Worm (Caenorhabditis elegans): ENCODE data around the gene C06G1.1.

DNA sequence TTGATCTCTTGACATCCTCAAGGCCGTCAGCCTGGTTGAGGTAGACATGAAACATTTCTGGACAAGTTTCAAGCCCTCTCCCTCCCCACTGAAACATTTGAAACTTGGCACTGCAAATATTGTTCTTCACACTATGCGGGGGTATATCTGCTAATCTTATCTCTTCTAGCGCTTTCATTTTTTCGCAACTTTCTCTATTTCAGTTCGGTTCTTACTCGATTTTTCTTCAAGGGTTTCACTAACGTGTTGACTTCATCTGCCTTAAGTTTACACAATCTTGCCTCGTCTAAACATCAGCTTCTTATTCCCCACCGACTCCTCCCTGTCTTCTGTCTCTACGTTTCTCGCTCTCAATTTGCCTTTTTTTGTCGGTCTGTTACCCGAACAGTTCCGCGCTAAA, 3.4 kb upstream of the C06G1.1 start:
- TF ChIP-seq him-1 (tag; optimal IDR thresholded peaks at IDR 0.05) (no peak), W03F9.2 (tag; optimal IDR thresholded peaks at IDR 0.05) (no peak)

Data from whole organism, L4/young adult.